Worm (Caenorhabditis elegans): ENCODE data around the gene T28C6.5.

Gene T28C6.5

DNA sequence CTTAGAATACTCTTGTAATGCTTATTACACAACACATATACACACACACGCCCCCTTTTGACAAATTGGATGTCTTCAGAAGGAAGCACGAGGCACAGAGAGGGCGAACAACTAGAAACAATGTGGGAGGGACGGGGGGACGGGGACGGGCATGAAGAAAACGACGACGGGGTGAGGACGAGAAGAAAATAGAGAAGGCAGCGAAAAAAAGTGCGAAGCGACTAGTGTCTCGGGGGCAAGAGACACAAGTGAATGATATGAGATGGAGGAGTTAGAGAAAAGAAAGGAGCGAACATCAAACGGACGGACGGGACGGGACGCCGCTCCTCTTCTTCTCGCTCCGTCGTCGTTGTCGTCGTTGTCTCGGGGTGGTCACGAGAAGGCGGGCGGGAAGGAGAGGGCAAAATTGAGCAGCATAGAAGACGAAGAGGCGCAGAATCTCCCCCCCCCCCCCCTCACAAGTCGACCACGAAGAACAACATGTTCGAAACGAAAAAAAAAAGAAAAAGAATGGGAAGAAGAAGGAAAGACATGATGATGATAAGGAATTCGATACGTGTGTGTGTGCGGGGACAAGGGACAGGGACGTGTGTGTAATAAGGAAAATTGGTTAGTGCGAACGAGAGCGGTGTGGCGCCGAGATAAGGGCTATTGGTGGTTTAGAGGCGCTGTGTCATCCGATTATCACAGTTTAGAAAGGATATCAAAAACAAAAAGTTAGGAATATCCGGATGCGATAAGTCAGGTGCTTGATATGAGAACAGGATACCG lies 26.2 kb upstream of the T28C6.5 start (continued):
- TF ChIP-seq snpc-1.3 (tag; optimal IDR thresholded peaks at IDR 0.05; ENCODE audit: insufficient read depth): no peak
- TF ChIP-seq repo-1 (tag; optimal IDR thresholded peaks at IDR 0.05): peak; percentile 83
- peak; percentile 100 for TF ChIP-seq nhr-80 (tag; optimal IDR thresholded peaks at IDR 0.05)
- TF ChIP-seq ztf-26 (tag; optimal IDR thresholded peaks at IDR 0.05): peak; percentile 93
- TF ChIP-seq ztf-18 (tag; optimal IDR thresholded peaks at IDR 0.05): peak; percentile 59
- TF ChIP-seq Y56A3A.18 (GFP tag; IDR thresholded peaks at IDR 0.05): peak; percentile 73; the same call in 1 of the 2 replicates
- peak; percentile 60 for TF ChIP-seq B0035.1 (tag; optimal IDR thresholded peaks at IDR 0.05)
- no peak for TF ChIP-seq nhr-27 (tag; optimal IDR thresholded peaks at IDR 0.05)
- TF ChIP-seq Y53G8AR.9 (GFP tag; conservative IDR thresholded peaks at IDR 0.05): no peak
- peak; percentile 89 for TF ChIP-seq madf-10 (tag; optimal IDR thresholded peaks at IDR 0.05)
- TF ChIP-seq lin-40 (tag; optimal IDR thresholded peaks at IDR 0.05): peak; percentile 83
- peak; percentile 52 for TF ChIP-seq tlf-1 (GFP tag; optimal IDR thresholded peaks at IDR 0.05)
- TF ChIP-seq mxl-1 (tag; optimal IDR thresholded peaks at IDR 0.05): no peak
- TF ChIP-seq sdz-38 (tag; optimal IDR thresholded peaks at IDR 0.05): no peak
- no peak for TF ChIP-seq F49E8.2 (tag; optimal IDR thresholded peaks at IDR 0.05; ENCODE audit: insufficient read depth)
- no peak for TF ChIP-seq ZK185.1 (tag; optimal IDR thresholded peaks at IDR 0.05; ENCODE audit: poor library complexity, severe bottlenecking)
- peak; percentile 100 for TF ChIP-seq zfh-2 (GFP tag; conservative IDR thresholded peaks at IDR 0.05)

DNA sequence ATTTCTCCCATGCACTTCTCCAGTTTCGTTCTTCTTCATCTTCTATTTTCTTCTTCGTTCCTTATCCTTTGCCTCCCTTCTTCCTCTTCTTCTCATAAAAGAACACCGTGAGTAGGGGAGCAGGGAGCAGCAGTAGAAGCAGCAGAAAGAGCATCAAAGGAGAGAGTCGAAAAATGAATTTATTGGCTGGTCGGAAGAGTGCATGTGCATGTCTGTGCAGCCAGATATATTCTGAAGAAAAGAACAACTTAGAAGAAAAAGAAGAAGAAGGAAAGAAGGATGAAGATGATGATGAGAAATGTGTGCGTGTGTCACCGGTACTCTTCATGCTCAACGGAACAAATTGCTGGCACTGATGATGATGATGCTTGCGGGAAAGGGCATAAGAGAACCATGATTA lies 25.0 kb upstream of the T28C6.5 start:
- TF ChIP-seq snpc-1.1 (tag; optimal IDR thresholded peaks at IDR 0.05; ENCODE audit: insufficient read depth) (no peak), ztf-26 (tag; optimal IDR thresholded peaks at IDR 0.05) (no peak), mcd-1 (GFP tag; IDR thresholded peaks at IDR 0.05) (no peak), K12H6.12 (tag; optimal IDR thresholded peaks at IDR 0.05) (peak; percentile 16), B0261.1 (tag; optimal IDR thresholded peaks at IDR 0.05) (no peak)

DNA sequence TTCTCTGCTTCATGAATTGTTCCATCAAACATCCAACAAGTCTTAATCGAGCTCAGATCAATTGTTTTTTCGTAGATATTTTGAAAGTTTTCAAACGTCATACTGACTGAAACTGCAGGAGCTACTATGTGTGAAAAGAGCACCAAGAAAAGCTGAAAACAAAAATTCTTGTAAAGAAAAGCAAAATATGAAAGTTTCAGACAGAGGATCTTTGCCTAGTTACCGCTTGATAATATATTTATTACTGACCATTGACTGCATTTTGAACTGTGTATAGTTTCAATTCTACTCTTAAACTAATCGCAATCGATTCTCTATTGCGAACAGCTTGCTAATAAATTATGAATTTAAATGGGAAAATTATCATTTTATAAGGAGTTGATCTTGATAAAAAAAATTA lies 23.0 kb upstream of the T28C6.5 start, which contains the start of gene clec-182:
TSS of gene clec-182 (minus strand) at position 101 of the 400 bp plus-strand sequence.
- no peak for TF ChIP-seq T07F8.4 (tag; optimal IDR thresholded peaks at IDR 0.05)
- TF ChIP-seq lsl-1 (GFP tag; optimal IDR thresholded peaks at IDR 0.05): no peak
- no peak for TF ChIP-seq aptf-2 (GFP tag; conservative IDR thresholded peaks at IDR 0.05)
- no peak for TF ChIP-seq let-526 (GFP tag; IDR thresholded peaks at IDR 0.05)
- TF ChIP-seq nhr-90 (tag; optimal IDR thresholded peaks at IDR 0.05): no peak
- TF ChIP-seq aptf-3 (GFP tag; IDR thresholded peaks at IDR 0.05): no peak
- no peak for TF ChIP-seq nhr-27 (tag; optimal IDR thresholded peaks at IDR 0.05)
- TF ChIP-seq ZK185.1 (tag; optimal IDR thresholded peaks at IDR 0.05; ENCODE audit: poor library complexity, severe bottlenecking): no peak
- no peak for TF ChIP-seq hsf-1 (GFP tag; IDR thresholded peaks at IDR 0.05)
- no peak for TF ChIP-seq lin-26 (GFP tag; IDR thresholded peaks at IDR 0.05)
- TF ChIP-seq F49E8.2 (tag; optimal IDR thresholded peaks at IDR 0.05; ENCODE audit: insufficient read depth): no peak
- TF ChIP-seq F10E7.11 (tag; optimal IDR thresholded peaks at IDR 0.05): no peak
- TF ChIP-seq madf-3 (GFP tag; IDR thresholded peaks at IDR 0.05): no peak
- no peak for TF ChIP-seq nhr-80 (tag; optimal IDR thresholded peaks at IDR 0.05)
- TF ChIP-seq repo-1 (tag; optimal IDR thresholded peaks at IDR 0.05): no peak
- TF ChIP-seq hlh-26 (GFP tag; conservative IDR thresholded peaks at IDR 0.05): no peak
- no peak for TF ChIP-seq rpc-1 (optimal IDR thresholded peaks at IDR 0.05)
- TF ChIP-seq rpc-1 (tag; optimal IDR thresholded peaks at IDR 0.05): no peak
- TF ChIP-seq unc-62 (GFP tag; optimal IDR thresholded peaks at IDR 0.05): no peak
